Worm (Caenorhabditis elegans): ENCODE measurements around the gene glb-24.

glb-24 gene

DNA sequence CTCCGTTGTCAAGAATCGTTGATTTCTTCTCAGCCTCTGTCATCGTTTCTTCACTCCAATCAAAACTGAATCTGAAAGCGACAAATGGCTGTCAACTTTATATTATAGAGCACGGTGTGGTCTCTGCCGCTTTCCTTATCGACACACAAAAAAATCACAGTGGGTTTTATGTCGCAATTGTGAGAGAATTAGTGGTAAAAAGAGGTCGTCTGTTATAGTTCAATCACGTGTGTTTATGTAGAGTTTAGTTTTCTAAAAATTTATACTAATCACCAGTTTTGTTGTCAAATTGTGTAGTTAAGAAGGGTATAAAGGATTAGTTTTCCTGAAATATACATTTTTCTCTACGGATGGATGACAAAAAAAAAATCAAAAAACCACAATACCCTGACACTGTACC is 49.2 kb upstream of the glb-24 start, which contains the start of gene T16G1.7 (continued):
- TF ChIP-seq hlh-17 (GFP tag; optimal IDR thresholded peaks at IDR 0.05; ENCODE audit: borderline replicate concordance) (no peak), aly-2 (tag; optimal IDR thresholded peaks at IDR 0.05) (no peak), isw-1 (GFP tag; IDR thresholded peaks at IDR 0.05) (no peak), ceh-82 (tag; optimal IDR thresholded peaks at IDR 0.05) (no peak), xbp-1 (tag; optimal IDR thresholded peaks at IDR 0.05) (no peak), C16A3.4 (tag; optimal IDR thresholded peaks at IDR 0.05) (no peak)

DNA sequence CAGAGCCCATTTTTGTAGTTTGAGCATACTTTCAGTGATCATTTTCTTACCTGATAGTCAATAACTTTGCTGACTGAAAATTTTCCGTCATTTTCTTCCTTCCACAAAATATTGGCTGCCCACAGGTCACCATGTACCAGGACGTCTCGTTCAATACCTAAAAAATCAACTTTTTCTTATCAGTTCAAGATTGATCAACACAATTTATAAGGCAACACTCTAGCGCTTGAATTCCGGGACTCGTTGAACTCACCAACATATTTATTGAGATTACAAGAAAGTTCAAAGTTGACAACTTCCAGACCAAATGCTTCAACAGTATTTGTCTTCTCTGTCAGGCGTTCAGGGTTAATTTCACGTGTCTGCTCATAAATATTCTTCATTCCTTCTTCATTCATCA is 47.9 kb upstream of the glb-24 start:
- TF ChIP-seq mdl-1 (tag; optimal IDR thresholded peaks at IDR 0.05) (no peak), F16B12.6 (tag; optimal IDR thresholded peaks at IDR 0.05) (no peak), aly-2 (tag; optimal IDR thresholded peaks at IDR 0.05) (no peak), ceh-82 (tag; optimal IDR thresholded peaks at IDR 0.05) (no peak), fkh-8 (tag; optimal IDR thresholded peaks at IDR 0.05) (no peak), egl-13 (tag; optimal IDR thresholded peaks at IDR 0.05) (no peak), unc-130 (tag; optimal IDR thresholded peaks at IDR 0.05) (no peak), ces-1 (GFP tag; optimal IDR thresholded peaks at IDR 0.05) (no peak), nhr-85 (tag) (peak; percentile 28), elt-2 (tag; optimal IDR thresholded peaks at IDR 0.05) (peak; percentile 37), skn-1 (tag; optimal IDR thresholded peaks at IDR 0.05) (no peak), ets-5 (GFP tag; IDR thresholded peaks at IDR 0.05) (no peak), ceh-8 (GFP tag; optimal IDR thresholded peaks at IDR 0.05) (no peak), vab-15 (tag; optimal IDR thresholded peaks at IDR 0.05) (no peak), sptf-1 (tag; optimal IDR thresholded peaks at IDR 0.05) (no peak), isw-1 (GFP tag; IDR thresholded peaks at IDR 0.05) (no peak), fkh-10 (GFP tag; optimal IDR thresholded peaks at IDR 0.05) (no peak), ceh-90 (tag; optimal IDR thresholded peaks at IDR 0.05) (no peak), mab-9 (GFP tag; IDR thresholded peaks at IDR 0.05) (no peak), efl-1 (optimal IDR thresholded peaks at IDR 0.05) (no peak), efl-1 (GFP tag; optimal IDR thresholded peaks at IDR 0.05 in 1 of 2) (peak in 1 of 2 experiments; percentile 2), alr-1 (tag; optimal IDR thresholded peaks at IDR 0.05; ENCODE audit: borderline replicate concordance) (no peak), ama-1 (optimal IDR thresholded peaks at IDR 0.05) (no peak), nhr-47 (tag; optimal IDR thresholded peaks at IDR 0.05) (no peak), ztf-4 (tag; optimal IDR thresholded peaks at IDR 0.05) (no peak), jun-1 (tag; optimal IDR thresholded peaks at IDR 0.05) (no peak)

DNA sequence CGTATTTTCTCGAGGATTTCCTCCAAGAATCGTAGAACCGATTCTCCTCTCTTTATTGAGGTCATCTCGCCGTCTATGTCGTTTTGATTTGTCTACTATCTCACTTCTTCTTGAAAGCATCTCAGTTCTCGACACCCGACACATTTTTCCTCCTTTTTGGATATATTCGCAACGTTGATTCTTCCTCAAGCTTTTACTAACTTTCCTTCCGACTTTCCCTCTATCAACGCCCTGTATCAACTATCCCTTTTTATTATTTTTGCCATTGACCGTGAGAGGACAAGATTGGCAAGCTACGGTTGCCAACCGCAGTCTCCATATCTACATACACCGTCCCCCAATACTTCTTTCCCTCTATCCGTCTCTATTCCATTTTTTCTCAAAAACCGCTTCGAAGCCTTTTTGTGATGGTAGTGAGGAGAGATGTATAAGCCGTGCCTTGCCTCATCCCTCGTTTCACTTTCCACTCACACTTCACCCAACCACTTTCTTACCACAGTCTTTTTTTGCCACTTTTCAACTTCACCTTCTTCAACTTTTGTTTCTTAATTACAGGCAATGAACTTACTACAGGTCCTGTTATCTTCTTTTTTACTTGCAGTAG is 43.3 kb upstream of the glb-24 start, which contains the start of gene T16G1.2:
Gene T16G1.2, plus strand, starts transcription at position 554 of the 604 bp plus-strand sequence.
- no peak for TF ChIP-seq ceh-8 (GFP tag; optimal IDR thresholded peaks at IDR 0.05)
- no peak for TF ChIP-seq ceh-82 (tag; optimal IDR thresholded peaks at IDR 0.05)
- peak; percentile 97 for TF ChIP-seq blmp-1 (tag; optimal IDR thresholded peaks at IDR 0.05)
- TF ChIP-seq ceh-90 (tag; optimal IDR thresholded peaks at IDR 0.05): no peak
- TF ChIP-seq unc-62 (GFP tag; optimal IDR thresholded peaks at IDR 0.05): no peak
- TF ChIP-seq skn-1 (tag; optimal IDR thresholded peaks at IDR 0.05): no peak

DNA sequence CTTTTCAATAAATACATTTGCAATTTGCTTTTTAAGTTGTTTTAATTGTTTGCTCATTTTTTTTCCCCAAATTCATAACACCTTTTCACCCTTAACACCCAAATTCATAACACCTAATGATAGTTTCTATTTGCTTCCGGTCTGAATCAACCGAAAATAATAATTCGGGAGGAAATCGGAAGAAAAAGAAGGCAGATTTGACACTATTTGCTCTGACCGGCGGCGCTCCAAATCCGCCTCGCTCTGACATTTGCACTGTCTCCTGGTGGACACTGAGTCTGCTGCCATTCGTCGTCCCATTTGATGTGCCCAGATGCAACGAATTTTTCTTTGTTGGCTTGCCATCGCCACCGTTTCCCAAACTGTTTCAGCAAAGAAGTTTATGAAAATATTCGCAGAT is 38.4 kb upstream of the glb-24 start, which contains the start of gene pqn-67:
Gene pqn-67, plus strand, starts transcription at position 301 of the 400 bp plus-strand sequence.
- TF ChIP-seq mab-9 (GFP tag; IDR thresholded peaks at IDR 0.05) (no peak), efl-1 (optimal IDR thresholded peaks at IDR 0.05) (no peak), efl-1 (GFP tag; optimal IDR thresholded peaks at IDR 0.05 in 1 of 2) (peak in 1 of 2 experiments; percentile 12)

DNA sequence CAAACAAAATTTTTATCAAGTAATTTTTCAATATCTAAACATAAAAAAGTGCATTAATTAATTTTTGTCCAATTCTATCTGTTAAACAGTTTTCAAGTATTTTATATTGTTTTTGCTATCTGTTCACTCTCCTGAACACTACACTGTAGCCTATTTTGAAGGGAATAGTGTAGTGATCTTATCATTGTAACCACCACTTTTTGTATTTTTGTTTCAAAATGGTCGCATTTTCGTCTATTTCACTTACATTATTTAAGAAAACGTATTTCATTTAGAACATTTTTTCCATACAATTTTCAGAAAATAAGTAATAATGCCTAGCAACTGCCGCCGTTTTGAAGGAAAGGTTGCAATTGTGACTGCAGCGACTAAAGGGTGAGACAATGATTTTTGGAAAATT is 36.5 kb upstream of the glb-24 start, which contains the start of gene dhrs-4:
Gene dhrs-4, plus strand, starts transcription at position 301 of the 400 bp plus-strand sequence.
- TF ChIP-seq skn-1 (tag; optimal IDR thresholded peaks at IDR 0.05): no peak
- no peak for TF ChIP-seq blmp-1 (tag; optimal IDR thresholded peaks at IDR 0.05)
- peak; percentile 14 for TF ChIP-seq nhr-20 (tag; optimal IDR thresholded peaks at IDR 0.05)

DNA sequence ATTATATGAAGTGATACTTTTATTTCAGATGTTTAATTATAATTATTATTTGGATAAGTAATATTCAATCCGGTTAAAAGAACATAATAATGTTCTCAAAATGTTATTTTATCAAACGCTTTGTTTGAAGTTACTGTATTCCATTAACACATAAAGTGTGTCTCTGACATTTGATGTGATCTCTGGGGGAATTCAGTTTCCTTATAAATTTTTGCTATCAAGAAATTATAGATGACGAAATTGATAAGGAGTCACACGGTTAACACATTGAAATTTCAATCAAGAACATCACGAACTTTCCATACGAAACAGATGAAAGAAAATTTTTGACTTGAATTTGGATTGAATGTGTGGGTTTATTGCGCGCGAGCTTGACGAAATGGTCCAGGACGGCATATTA is 35.9 kb upstream of the glb-24 start:
- TF ChIP-seq zag-1 (tag; optimal IDR thresholded peaks at IDR 0.05) (no peak), nhr-12 (tag; optimal IDR thresholded peaks at IDR 0.05) (no peak), tbx-2 (tag; optimal IDR thresholded peaks at IDR 0.05) (no peak), fkh-8 (tag; optimal IDR thresholded peaks at IDR 0.05) (no peak), lin-35 (GFP tag; optimal IDR thresholded peaks at IDR 0.05) (peak in 1 of 2 experiments; percentile 26), ceh-90 (tag; optimal IDR thresholded peaks at IDR 0.05) (no peak), isw-1 (GFP tag; IDR thresholded peaks at IDR 0.05) (no peak), vab-15 (tag; optimal IDR thresholded peaks at IDR 0.05) (no peak), nhr-20 (tag; optimal IDR thresholded peaks at IDR 0.05) (peak; percentile 15), aly-2 (tag; optimal IDR thresholded peaks at IDR 0.05) (no peak), ceh-88 (GFP tag; IDR thresholded peaks at IDR 0.05) (no peak), ets-5 (GFP tag; IDR thresholded peaks at IDR 0.05) (no peak), C34B4.2 (tag; optimal IDR thresholded peaks at IDR 0.05) (no peak), swsn-7 (tag; optimal IDR thresholded peaks at IDR 0.05) (no peak), dsc-1 (tag; optimal IDR thresholded peaks at IDR 0.05) (no peak), fos-1 (tag; optimal IDR thresholded peaks at IDR 0.05) (no peak), pax-3 (tag; optimal IDR thresholded peaks at IDR 0.05) (peak; percentile 15), elt-2 (tag; optimal IDR thresholded peaks at IDR 0.05) (peak; percentile 74)
